Worm (Caenorhabditis elegans) whole organism, mixed stage, embryonic: Measurements from ENCODE around the gene cpb-1.

Source experiments
- M03D4.4 ChIP-seq: sonication (generic microtip); optimal IDR thresholded peaks from 2 replicates; lab custom pipeline; 2017; ENCODE audit warnings: mild to moderate bottlenecking, missing genetic modification characterization, missing compliant biosample characterization
- bed-3 ChIP-seq: fragments of 200-800 bp; sonication (Bioruptor generic); optimal IDR thresholded peaks from 3 replicates; lab custom pipeline; 2018; ENCODE audit warnings: mild to moderate bottlenecking, missing genetic modification characterization, moderate library complexity, missing compliant biosample characterization
- blmp-1 ChIP-seq: fragments of 150-350 bp; optimal IDR thresholded peaks from 2 replicates; lab custom pipeline; 2014; ENCODE audit warnings: missing biosample characterization, missing genetic modification characterization
- ceh-39 ChIP-seq: fragments of 150-350 bp; optimal IDR thresholded peaks from 2 replicates; lab custom pipeline; 2014; ENCODE audit warnings: missing biosample characterization, missing genetic modification characterization
- ceh-43 ChIP-seq: fragments of 200-800 bp; sonication (Bioruptor generic); optimal IDR thresholded peaks from 2 replicates; lab custom pipeline; 2018; ENCODE audit warnings: mild to moderate bottlenecking, missing genetic modification characterization, moderate library complexity, missing compliant biosample characterization
- ceh-83 ChIP-seq: fragments of 200-800 bp; sonication (Bioruptor generic); optimal IDR thresholded peaks from 2 replicates; lab custom pipeline; 2018; ENCODE audit warnings: mild to moderate bottlenecking, missing genetic modification characterization, missing compliant biosample characterization
- ces-1 ChIP-seq: fragments of 150-350 bp; optimal IDR thresholded peaks from 2 replicates; lab custom pipeline; 2014; ENCODE audit warnings: missing biosample characterization, missing genetic modification reagents, missing genetic modification characterization
- cnd-1 ChIP-seq: fragments of 200-800 bp; sonication (Bioruptor generic); optimal IDR thresholded peaks from 2 replicates; lab custom pipeline; 2018; ENCODE audit warnings: mild to moderate bottlenecking, missing genetic modification characterization, missing compliant biosample characterization
- drap-1 ChIP-seq: fragments of 200-800 bp; sonication (Bioruptor generic); optimal IDR thresholded peaks from 3 replicates; lab custom pipeline; 2018; ENCODE audit warnings: mild to moderate bottlenecking, missing genetic modification characterization, missing compliant biosample characterization
- elt-1 ChIP-seq: sonication (generic microtip); optimal IDR thresholded peaks from 2 replicates; lab custom pipeline; 2017; ENCODE audit warnings: missing genetic modification characterization, mild to moderate bottlenecking, missing compliant biosample characterization, antibody characterized with exemption, moderate library complexity, borderline replicate concordance; ENCODE audit not compliant: insufficient read depth
- elt-3 ChIP-seq: fragments of 150-350 bp; optimal IDR thresholded peaks from 2 replicates; lab custom pipeline; 2014; ENCODE audit warnings: missing biosample characterization, missing genetic modification characterization
- flh-1 ChIP-seq: fragments of 200-800 bp; sonication (Bioruptor generic); optimal IDR thresholded peaks from 2 replicates; lab custom pipeline; 2018; ENCODE audit warnings: mild to moderate bottlenecking, missing genetic modification characterization, moderate library complexity, missing compliant biosample characterization
- ham-2 ChIP-seq: fragments of 200-800 bp; sonication (Bioruptor generic); optimal IDR thresholded peaks from 2 replicates; lab custom pipeline; 2018; ENCODE audit warnings: mild to moderate bottlenecking, missing genetic modification characterization, missing compliant biosample characterization
- hlh-1 ChIP-seq: fragments of 150-350 bp; optimal IDR thresholded peaks from 2 replicates; lab custom pipeline; 2014; ENCODE audit warnings: missing biosample characterization, missing genetic modification reagents, missing genetic modification characterization
- lin-32 ChIP-seq: fragments of 200-800 bp; sonication (Bioruptor generic); optimal IDR thresholded peaks from 2 replicates; lab custom pipeline; 2018; ENCODE audit warnings: mild to moderate bottlenecking, missing genetic modification characterization, missing compliant biosample characterization
- lsy-2 ChIP-seq: fragments of 150-350 bp; optimal IDR thresholded peaks from 2 replicates; lab custom pipeline; 2014; ENCODE audit warnings: missing biosample characterization, missing genetic modification characterization
- mep-1 ChIP-seq: fragments of 150-350 bp; optimal IDR thresholded peaks from 2 replicates; lab custom pipeline; 2017; ENCODE audit warnings: missing biosample characterization, missing genetic modification reagents, missing genetic modification characterization, inconsistent platforms
- mls-2 ChIP-seq: sonication (generic microtip); optimal IDR thresholded peaks from 2 replicates; lab custom pipeline; 2016; ENCODE audit warnings: mild to moderate bottlenecking, missing genetic modification characterization, moderate library complexity, missing compliant biosample characterization
- nhr-12 ChIP-seq: fragments of 150-350 bp; optimal IDR thresholded peaks from 2 replicates; lab custom pipeline; 2014; ENCODE audit warnings: missing biosample characterization, missing genetic modification characterization
- nhr-2 ChIP-seq: fragments of 150-350 bp; optimal IDR thresholded peaks from 2 replicates; lab custom pipeline; 2014; ENCODE audit warnings: missing biosample characterization, missing genetic modification characterization
- nhr-237 ChIP-seq: fragments of 150-350 bp; optimal IDR thresholded peaks from 2 replicates; lab custom pipeline; 2014; ENCODE audit warnings: missing biosample characterization, missing genetic modification characterization
- nhr-28 ChIP-seq: fragments of 150-350 bp; optimal IDR thresholded peaks from 2 replicates; lab custom pipeline; 2014; ENCODE audit warnings: missing biosample characterization, missing genetic modification characterization
- nhr-76 ChIP-seq: sonication (generic microtip); optimal IDR thresholded peaks from 2 replicates; lab custom pipeline; 2017; ENCODE audit warnings: missing biosample characterization, missing genetic modification characterization
- pha-4 ChIP-seq: fragments of 150-350 bp; optimal IDR thresholded peaks from 2 replicates; lab custom pipeline; 2018; ENCODE audit warnings: missing biosample characterization, missing genetic modification reagents, missing genetic modification characterization
- sem-2 ChIP-seq: fragments of 200-800 bp; sonication (Bioruptor generic); optimal IDR thresholded peaks from 2 replicates; lab custom pipeline; 2018; ENCODE audit warnings: mild to moderate bottlenecking, missing genetic modification characterization, missing compliant biosample characterization
- snpc-4 ChIP-seq: fragments of 150-350 bp; optimal IDR thresholded peaks from 2 replicates; lab custom pipeline; 2014; ENCODE audit warnings: missing biosample characterization, missing genetic modification characterization
- sptf-1 ChIP-seq: sonication (generic microtip); optimal IDR thresholded peaks from 2 replicates; lab custom pipeline; 2017; ENCODE audit warnings: mild to moderate bottlenecking, missing genetic modification characterization, moderate library complexity, missing compliant biosample characterization
- tbx-8 ChIP-seq: fragments of 200-800 bp; sonication (Bioruptor generic); optimal IDR thresholded peaks from 2 replicates; lab custom pipeline; 2018; ENCODE audit warnings: mild to moderate bottlenecking, missing genetic modification characterization, moderate library complexity, missing compliant biosample characterization
- unc-120 ChIP-seq: sonication (generic microtip); optimal IDR thresholded peaks from 2 replicates; lab custom pipeline; 2017; ENCODE audit warnings: missing genetic modification characterization, missing compliant biosample characterization; ENCODE audit not compliant: poor library complexity, severe bottlenecking
- unc-39 ChIP-seq: fragments of 150-350 bp; optimal IDR thresholded peaks from 2 replicates; lab custom pipeline; 2014; ENCODE audit warnings: missing biosample characterization, missing genetic modification characterization
- unc-62 ChIP-seq: fragments of 150-350 bp; optimal IDR thresholded peaks from 2 replicates; lab custom pipeline; 2014; ENCODE audit warnings: missing biosample characterization, missing genetic modification reagents, missing genetic modification characterization
- zip-8 ChIP-seq: fragments of 150-350 bp; optimal IDR thresholded peaks from 2 replicates; lab custom pipeline; 2014; ENCODE audit warnings: missing biosample characterization, missing genetic modification characterization
- ztf-11 ChIP-seq: fragments of 150-350 bp; optimal IDR thresholded peaks from 2 replicates; lab custom pipeline; 2014; ENCODE audit warnings: missing biosample characterization, missing genetic modification characterization

Gene cpb-1

ce11 chrIII:9335076-9335475 lies 13.0 kb downstream of the cpb-1 start:
- no peak for TF ChIP-seq ceh-43 (GFP tag; lab: Kevin White, UChicago)
- TF ChIP-seq hlh-1 (tag; lab: Kevin White, UChicago): no peak
- TF ChIP-seq ham-2: peak; percentile 15
- no peak for TF ChIP-seq ceh-83 (GFP tag; lab: Kevin White, UChicago)
- TF ChIP-seq flh-1: no peak
- peak; percentile 16 for TF ChIP-seq blmp-1 (tag; lab: Kevin White, UChicago)
- no peak for TF ChIP-seq ceh-39
- no peak for TF ChIP-seq sptf-1 (tag; lab: Kevin White, UChicago)
- no peak for TF ChIP-seq unc-120 (tag; lab: Kevin White, UChicago)
- TF ChIP-seq M03D4.4 (tag; lab: Kevin White, UChicago): no peak

- TF ChIP-seq mep-1 (tag; lab: Kevin White, UChicago): no peak
- TF ChIP-seq M03D4.4 (tag; lab: Kevin White, UChicago): no peak
- TF ChIP-seq, all 35 proteins: peak for 0
These were observed 14.7 kb downstream of the cpb-1 start for ce11 chrIII:9336807-9337206.

- TF ChIP-seq unc-120 (tag; lab: Kevin White, UChicago) (no peak), nhr-76 (tag; lab: Kevin White, UChicago) (no peak), mep-1 (tag; lab: Kevin White, UChicago) (no peak), nhr-28 (no peak), nhr-237 (tag; lab: Kevin White, UChicago) (no peak), unc-39 (tag; lab: Kevin White, UChicago) (no peak), ceh-43 (GFP tag; lab: Kevin White, UChicago) (no peak), tbx-8 (GFP tag; lab: Kevin White, UChicago) (no peak), snpc-4 (no peak), cnd-1 (tag; lab: Kevin White, UChicago) (no peak), lsy-2 (tag; lab: Kevin White, UChicago) (no peak), blmp-1 (tag; lab: Kevin White, UChicago) (no peak), elt-1 (tag; lab: Kevin White, UChicago) (no peak), pha-4 (no peak), mls-2 (tag; lab: Kevin White, UChicago) (no peak), bed-3 (GFP tag; lab: Kevin White, UChicago) (no peak), ham-2 (no peak), drap-1 (no peak), lin-32 (no peak), ztf-11 (tag; lab: Kevin White, UChicago) (no peak)
- TF ChIP-seq, all 35 proteins: peak for 0
These were observed 15.9 kb downstream of the cpb-1 start for ce11 chrIII:9337968-9338367.

- TF ChIP-seq nhr-28 (no peak), M03D4.4 (tag; lab: Kevin White, UChicago) (no peak), mep-1 (tag; lab: Kevin White, UChicago) (no peak), ham-2 (no peak), unc-120 (tag; lab: Kevin White, UChicago) (no peak), nhr-12 (tag; lab: Kevin White, UChicago) (no peak), sptf-1 (tag; lab: Kevin White, UChicago) (no peak), ztf-11 (tag; lab: Kevin White, UChicago) (no peak), unc-39 (tag; lab: Kevin White, UChicago) (no peak), nhr-2 (tag; lab: Kevin White, UChicago) (no peak), flh-1 (no peak), ceh-83 (GFP tag; lab: Kevin White, UChicago) (no peak), elt-3 (tag; lab: Kevin White, UChicago) (no peak), cnd-1 (tag; lab: Kevin White, UChicago) (no peak), zip-8 (tag; lab: Kevin White, UChicago) (no peak), lin-32 (no peak), unc-62 (GFP tag; lab: Kevin White, UChicago) (no peak), bed-3 (GFP tag; lab: Kevin White, UChicago) (no peak)
These were observed 17.9 kb downstream of the cpb-1 start for ce11 chrIII:9340025-9340424.

ce11 chrIII:9344347-9344746 lies 22.2 kb downstream of the cpb-1 start, which contains the start of gene emb-9:
TSS of gene emb-9 (minus strand) at chrIII:9344447.
- TF ChIP-seq sem-2 (no peak), tbx-8 (GFP tag; lab: Kevin White, UChicago) (no peak), nhr-28 (no peak), hlh-1 (tag; lab: Kevin White, UChicago) (no peak), ces-1 (GFP tag; lab: Kevin White, UChicago) (no peak), ceh-39 (no peak), nhr-12 (tag; lab: Kevin White, UChicago) (no peak), elt-3 (tag; lab: Kevin White, UChicago) (no peak), unc-120 (tag; lab: Kevin White, UChicago) (no peak), elt-1 (tag; lab: Kevin White, UChicago) (no peak), drap-1 (no peak), nhr-76 (tag; lab: Kevin White, UChicago) (no peak), lsy-2 (tag; lab: Kevin White, UChicago) (no peak), bed-3 (GFP tag; lab: Kevin White, UChicago) (no peak), snpc-4 (no peak), lin-32 (no peak)
- TF ChIP-seq, all 35 proteins: peak for 0
